Worm (Caenorhabditis elegans): ENCODE data around the gene F53F4.4.

- TF ChIP-seq fkh-10 (GFP tag; optimal IDR thresholded peaks at IDR 0.05) (no peak), skn-1 (tag; optimal IDR thresholded peaks at IDR 0.05) (no peak), dve-1 (tag; optimal IDR thresholded peaks at IDR 0.05; ENCODE audit: insufficient read depth) (peak; percentile 65), pqm-1 (tag; optimal IDR thresholded peaks at IDR 0.05) (peak; percentile 63), ZK546.5 (tag; optimal IDR thresholded peaks at IDR 0.05) (no peak), lsy-2 (tag; optimal IDR thresholded peaks at IDR 0.05) (no peak), lin-39 (tag; optimal IDR thresholded peaks at IDR 0.05) (no peak), daf-12 (tag; optimal IDR thresholded peaks at IDR 0.05) (no peak), fos-1 (tag; optimal IDR thresholded peaks at IDR 0.05) (no peak), spr-3 (GFP tag; optimal IDR thresholded peaks at IDR 0.05) (no peak), nhr-76 (tag; optimal IDR thresholded peaks at IDR 0.05) (no peak), nhr-11 (tag; optimal IDR thresholded peaks at IDR 0.05) (no peak), lin-1 (GFP tag; IDR thresholded peaks at IDR 0.05) (no peak), snpc-4 (tag; optimal IDR thresholded peaks at IDR 0.05) (no peak)
Observed at ce11 chrV:13580696-13581095, 12.5 kb upstream of the F53F4.4 start, which contains the start of gene C50B8.5.
